Fruit fly (Drosophila melanogaster): ENCODE measurements around the gene CG15522.

Gene CG15522

DNA sequence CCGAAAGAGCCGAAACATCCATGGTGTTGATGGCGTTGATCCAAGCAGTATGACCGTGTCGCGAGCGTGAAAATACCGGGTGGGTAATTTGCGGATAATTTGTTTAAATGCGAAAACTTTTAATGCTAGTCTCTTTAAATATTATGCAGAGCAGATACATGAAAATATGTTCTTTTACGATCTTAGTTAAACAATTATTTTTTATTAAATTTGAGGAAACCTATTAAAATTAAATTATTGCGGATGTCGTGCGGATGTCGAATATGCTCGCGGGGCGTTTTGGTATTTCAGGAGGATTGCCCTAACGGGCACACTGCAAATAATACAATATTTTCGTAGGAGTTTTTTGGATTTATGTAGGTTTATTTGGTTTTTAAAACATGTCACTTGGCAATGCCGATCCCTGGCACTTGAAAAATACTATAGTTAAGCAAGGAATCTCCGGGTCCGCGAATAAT, 6.0 kb downstream of the CG15522 start, which contains the start of the genes Cog7, CG42557 and CG42558:
TSS of gene Cog7 (minus strand) at position 51 of the 458 bp plus-strand sequence.
TSS of gene CG42557 (plus strand) at position 281 of the 458 bp plus-strand sequence.
TSS of gene CG42558 (plus strand) at position 281 of the 458 bp plus-strand sequence.
- TF ChIP-seq CG17801 (GFP tag; optimal IDR thresholded peaks at IDR 0.05; ENCODE audit: partially characterized antibody): peak; percentile 10

dm6 chr3R:29935756-29936155, 8.7 kb downstream of the CG15522 start, which contains the start of the genes eIF2Balpha and Vps13B:
Gene eIF2Balpha (minus strand): TSS chr3R:29935888.
Gene Vps13B (plus strand): TSS chr3R:29935978.
- TF ChIP-seq CG17801 (GFP tag; optimal IDR thresholded peaks at IDR 0.05; ENCODE audit: partially characterized antibody): peak; percentile 71

- TF ChIP-seq CG17801 (GFP tag; optimal IDR thresholded peaks at IDR 0.05; ENCODE audit: partially characterized antibody): no peak
Measured at dm6 chr3R:29959329-29959728, 32.3 kb downstream of the CG15522 start.

DNA sequence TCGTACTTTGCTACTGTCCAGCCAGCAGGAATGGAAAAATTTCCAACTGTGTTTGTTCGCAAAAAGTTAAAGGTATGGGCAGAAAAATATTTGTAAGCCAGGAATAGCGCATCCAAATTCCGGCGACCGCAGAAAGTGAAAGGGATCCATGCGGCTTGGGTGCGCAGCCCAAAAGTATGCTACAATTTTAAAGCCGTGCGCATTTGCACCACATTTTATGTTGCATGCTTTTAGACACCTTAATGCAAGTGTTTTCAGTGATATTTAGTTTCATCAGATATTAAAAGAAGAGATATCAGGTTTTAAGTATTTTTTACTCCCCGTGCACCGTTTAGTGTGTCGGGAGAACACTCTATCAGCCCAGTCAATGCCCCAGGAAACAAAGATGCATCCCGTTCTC, 36.0 kb downstream of the CG15522 start:
- no peak for TF ChIP-seq CG17801 (GFP tag; optimal IDR thresholded peaks at IDR 0.05; ENCODE audit: partially characterized antibody)

DNA sequence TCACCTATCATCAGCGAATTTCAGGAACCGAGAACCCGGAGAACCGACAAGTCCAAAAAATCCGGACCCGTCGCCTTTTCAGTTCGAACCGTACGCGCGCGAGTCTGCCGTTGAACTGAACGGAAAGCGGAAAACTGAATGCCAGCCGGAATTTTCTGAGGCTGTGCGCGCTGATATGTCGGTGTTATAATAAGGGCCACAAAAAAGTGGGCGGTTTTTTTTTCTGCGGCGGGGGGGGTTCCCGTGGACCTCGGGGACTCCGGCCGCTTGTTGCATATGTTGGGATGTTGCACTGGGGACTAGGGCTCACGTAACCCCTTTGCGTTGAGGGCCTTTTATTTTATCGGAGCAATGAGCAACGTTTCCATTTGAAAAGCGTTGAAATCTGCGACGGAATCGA, 42.3 kb downstream of the CG15522 start, which contains the start of gene TkR99D:
TSS of gene TkR99D (minus strand) at position 101 of the 400 bp plus-strand sequence.
- TF ChIP-seq CG17801 (GFP tag; optimal IDR thresholded peaks at IDR 0.05; ENCODE audit: partially characterized antibody): no peak
